Fruit fly (Drosophila melanogaster): ENCODE results near the gene CG14043.

dm6 chr2L:5000919-5001581 is 29.5 kb downstream of the CG14043 start:
- TF ChIP-seq psq (optimal IDR thresholded peaks at IDR 0.05): no peak
- no peak for TF ChIP-seq insv (optimal IDR thresholded peaks at IDR 0.05)
- no peak for TF ChIP-seq ttk (optimal IDR thresholded peaks at IDR 0.05)
- no peak for TF ChIP-seq Sin3A (optimal IDR thresholded peaks at IDR 0.05)
- TF ChIP-seq h (optimal IDR thresholded peaks at IDR 0.05): no peak
